Worm (Caenorhabditis elegans): Measurements from ENCODE around the gene lurp-3.

lurp-3 gene

ce11 chrV:13409089-13409488, 46.5 kb upstream of the lurp-3 start (continued):
- TF ChIP-seq unc-30 (tag; optimal IDR thresholded peaks at IDR 0.05) (no peak), lin-39 (tag; optimal IDR thresholded peaks at IDR 0.05) (peak; percentile 54), snpc-4 (tag; optimal IDR thresholded peaks at IDR 0.05) (no peak), egl-13 (tag; optimal IDR thresholded peaks at IDR 0.05) (peak; percentile 36), lir-3 (tag; optimal IDR thresholded peaks at IDR 0.05; ENCODE audit: poor library complexity) (peak; percentile 82), swsn-7 (tag; optimal IDR thresholded peaks at IDR 0.05) (peak; percentile 44), nhr-85 (tag) (peak; percentile 89), ceh-63 (GFP tag; optimal IDR thresholded peaks at IDR 0.05) (no peak), ces-1 (GFP tag; optimal IDR thresholded peaks at IDR 0.05) (no peak), nhr-90 (tag; optimal IDR thresholded peaks at IDR 0.05; ENCODE audit: poor library complexity) (peak; percentile 71), elt-2 (tag; optimal IDR thresholded peaks at IDR 0.05) (no peak), lin-14 (GFP tag; optimal IDR thresholded peaks at IDR 0.05) (peak; percentile 30), xbp-1 (tag; optimal IDR thresholded peaks at IDR 0.05) (peak; percentile 10), lsy-2 (tag; optimal IDR thresholded peaks at IDR 0.05) (peak; percentile 39 to 53), unc-62 (GFP tag; optimal IDR thresholded peaks at IDR 0.05) (no peak), tbx-2 (tag; optimal IDR thresholded peaks at IDR 0.05) (peak; percentile 43), fkh-4 (tag; optimal IDR thresholded peaks at IDR 0.05; ENCODE audit: borderline replicate concordance) (peak; percentile 56)

ce11 chrV:13410688-13411087, 44.9 kb upstream of the lurp-3 start, which contains the start of gene F53F1.4:
Gene F53F1.4, plus strand, starts transcription at chrV:13411077.
- TF ChIP-seq nhr-71 (tag; optimal IDR thresholded peaks at IDR 0.05) (no peak), blmp-1 (tag; optimal IDR thresholded peaks at IDR 0.05) (peak; percentile 85), C16A3.4 (tag; optimal IDR thresholded peaks at IDR 0.05) (no peak)

- no peak for TF ChIP-seq swsn-7 (tag; optimal IDR thresholded peaks at IDR 0.05)
- no peak for TF ChIP-seq unc-30 (tag; optimal IDR thresholded peaks at IDR 0.05)
- TF ChIP-seq unc-86 (tag; optimal IDR thresholded peaks at IDR 0.05): no peak
- no peak for TF ChIP-seq ztf-4 (tag; optimal IDR thresholded peaks at IDR 0.05)
- no peak for TF ChIP-seq C04F5.9 (tag; optimal IDR thresholded peaks at IDR 0.05)
- no peak for TF ChIP-seq unc-98 (GFP tag; IDR thresholded peaks at IDR 0.05)
- TF ChIP-seq nhr-85 (tag): no peak
- TF ChIP-seq C16A3.4 (tag; optimal IDR thresholded peaks at IDR 0.05): no peak
- TF ChIP-seq jun-1 (tag; optimal IDR thresholded peaks at IDR 0.05): no peak
- no peak for TF ChIP-seq mep-1 (tag; optimal IDR thresholded peaks at IDR 0.05)
- TF ChIP-seq tlp-1 (tag; optimal IDR thresholded peaks at IDR 0.05): no peak
- TF ChIP-seq lin-39 (tag; optimal IDR thresholded peaks at IDR 0.05): no peak
- TF ChIP-seq egl-27 (tag; optimal IDR thresholded peaks at IDR 0.05): no peak
- TF ChIP-seq nhr-77 (tag; optimal IDR thresholded peaks at IDR 0.05): no peak
- TF ChIP-seq dsc-1 (tag; optimal IDR thresholded peaks at IDR 0.05): no peak
- no peak for TF ChIP-seq grh-1 (GFP tag; IDR thresholded peaks at IDR 0.05)
- no peak for TF ChIP-seq fkh-4 (tag; optimal IDR thresholded peaks at IDR 0.05; ENCODE audit: borderline replicate concordance)
Observed at ce11 chrV:13411225-13411991, 44.1 kb upstream of the lurp-3 start.

DNA sequence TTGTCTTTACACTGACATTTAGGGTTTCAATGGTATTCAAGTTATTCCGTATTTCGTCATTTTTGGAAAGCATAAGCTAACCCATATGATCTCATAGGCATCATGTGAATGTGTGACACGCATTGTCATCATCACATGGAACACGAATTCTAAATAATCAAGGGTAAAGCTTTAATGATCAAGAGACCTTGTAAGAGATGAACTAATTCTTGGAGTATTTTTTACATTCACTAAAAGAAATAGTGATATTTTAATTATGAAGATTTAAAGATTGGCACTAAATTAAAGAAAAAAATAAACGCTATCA, 43.6 kb upstream of the lurp-3 start:
- TF ChIP-seq ztf-4 (tag; optimal IDR thresholded peaks at IDR 0.05) (peak; percentile 70), ceh-63 (GFP tag; optimal IDR thresholded peaks at IDR 0.05) (no peak), nhr-85 (tag) (no peak), jun-1 (tag; optimal IDR thresholded peaks at IDR 0.05) (peak; percentile 15)

ce11 chrV:13413301-13413700, 42.2 kb upstream of the lurp-3 start:
- TF ChIP-seq elt-3 (tag; optimal IDR thresholded peaks at IDR 0.05): peak in 2 of 6 experiments; percentile 11 to 42
- no peak for TF ChIP-seq snpc-4 (tag; optimal IDR thresholded peaks at IDR 0.05)
- no peak for TF ChIP-seq zip-4 (GFP tag; optimal IDR thresholded peaks at IDR 0.05)
- TF ChIP-seq mep-1 (tag; optimal IDR thresholded peaks at IDR 0.05): peak; percentile 21
- TF ChIP-seq ces-1 (GFP tag; optimal IDR thresholded peaks at IDR 0.05): no peak
- no peak for TF ChIP-seq C34B4.2 (tag; optimal IDR thresholded peaks at IDR 0.05)
- TF ChIP-seq ceh-63 (GFP tag; optimal IDR thresholded peaks at IDR 0.05): no peak
- peak; percentile 19 for TF ChIP-seq ztf-4 (tag; optimal IDR thresholded peaks at IDR 0.05)
- TF ChIP-seq blmp-1 (tag; optimal IDR thresholded peaks at IDR 0.05): peak; percentile 83
